Worm (Caenorhabditis elegans) whole organism, early embryonic: Measurements from ENCODE around the gene C43D7.8.
"Not testable (repeated sequence)": the region's sequence is repeated elsewhere in the genome, so short reads cannot be mapped to it uniquely, and the experiment has no call there.

ENCODE experiments used
- F13C5.2 ChIP-seq: sonication (generic microtip); optimal IDR thresholded peaks from 2 replicates; lab custom pipeline; 2017; ENCODE audit warnings: mild to moderate bottlenecking, missing genetic modification characterization, inconsistent platforms, missing compliant biosample characterization
- aly-1 ChIP-seq: sonication (generic microtip); optimal IDR thresholded peaks from 2 replicates; lab custom pipeline; 2016; ENCODE audit warnings: missing genetic modification characterization, missing compliant biosample characterization
- ama-1 ChIP-seq: fragments of 150-350 bp; optimal IDR thresholded peaks from 2 replicates; lab custom pipeline; 2014
- ceh-13 ChIP-seq: fragments of 200-800 bp; sonication (Bioruptor generic); optimal IDR thresholded peaks from 2 replicates; lab custom pipeline; 2018; ENCODE audit warnings: mild to moderate bottlenecking, missing genetic modification characterization, missing compliant biosample characterization
- ceh-36 ChIP-seq: sonication (generic microtip); optimal IDR thresholded peaks from 2 replicates; lab custom pipeline; 2016; ENCODE audit warnings: missing genetic modification characterization, inconsistent platforms, missing compliant biosample characterization
- ets-7 ChIP-seq: sonication (generic microtip); optimal IDR thresholded peaks from 2 replicates; lab custom pipeline; 2016; ENCODE audit warnings: missing genotype, missing genetic modification characterization, missing compliant biosample characterization
- flt-1 ChIP-seq: fragments of 200-800 bp; sonication (Bioruptor generic); IDR thresholded peaks from 2 replicates; pipeline ENCODE4 v1.3.6; 2022; ENCODE audit warnings: missing genetic modification characterization, missing compliant biosample characterization
- hmbx-1 ChIP-seq: sonication (generic microtip); optimal IDR thresholded peaks from 2 replicates; lab custom pipeline; 2016; ENCODE audit warnings: mild to moderate bottlenecking, missing genetic modification characterization, missing compliant biosample characterization
- hnd-1 ChIP-seq: sonication (generic microtip); optimal IDR thresholded peaks from 2 replicates; lab custom pipeline; 2016; ENCODE audit warnings: missing genetic modification characterization, missing compliant biosample characterization
- pes-1 ChIP-seq: fragments of 200-800 bp; sonication (Bioruptor generic); IDR thresholded peaks from 2 replicates; pipeline ENCODE4 v1.3.6; 2022; ENCODE audit warnings: missing genetic modification reagents, missing genetic modification characterization, missing compliant biosample characterization
- scrt-1 ChIP-seq: fragments of 200-800 bp; sonication (Bioruptor generic); IDR thresholded peaks from 2 replicates; pipeline ENCODE4 v1.3.6; 2022; ENCODE audit warnings: missing genetic modification characterization, missing compliant biosample characterization
- sea-1 ChIP-seq: fragments of 200-800 bp; sonication (Bioruptor generic); conservative IDR thresholded peaks from 2 replicates; pipeline ENCODE4 v1.3.6; 2022; ENCODE audit warnings: missing genetic modification characterization, missing compliant biosample characterization
- tbx-11 ChIP-seq: fragments of 200-800 bp; sonication (Bioruptor generic); IDR thresholded peaks from 2 replicates; pipeline ENCODE4 v1.3.6; 2022; ENCODE audit warnings: missing genetic modification characterization, missing compliant biosample characterization
- tbx-37 ChIP-seq: fragments of 200-800 bp; sonication (Bioruptor generic); conservative IDR thresholded peaks from 2 replicates; pipeline ENCODE4 v1.3.6; 2022; ENCODE audit warnings: missing genetic modification reagents, missing genetic modification characterization, missing compliant biosample characterization
- tra-4 ChIP-seq: sonication (generic microtip); optimal IDR thresholded peaks from 2 replicates; lab custom pipeline; 2017; ENCODE audit warnings: missing genetic modification characterization, missing compliant biosample characterization

C43D7.8 gene

ce11 chrV:19278488-19278887 lies 32.8 kb downstream of the C43D7.8 start:
- no peak for TF ChIP-seq F13C5.2 (tag; lab: Kevin White, UChicago)
- no peak for TF ChIP-seq hnd-1 (tag; lab: Kevin White, UChicago)
- TF ChIP-seq aly-1 = no peak
- no peak for TF ChIP-seq ets-7 (tag; lab: Kevin White, UChicago)
- TF ChIP-seq hmbx-1 (tag; lab: Kevin White, UChicago) = no peak

ce11 chrV:19276354-19276753 lies 34.9 kb downstream of the C43D7.8 start:
- TF ChIP-seq ceh-13 (GFP tag; lab: Kevin White, UChicago) = no peak
- no peak for TF ChIP-seq scrt-1 (GFP tag; lab: Robert Waterston, UW)
- TF ChIP-seq aly-1 = no peak
- no peak for TF ChIP-seq pes-1
- no peak for TF ChIP-seq ama-1 (lab: Kevin White, UChicago)
- no peak for TF ChIP-seq hnd-1 (tag; lab: Kevin White, UChicago)
- TF ChIP-seq ceh-36 = no peak
- no peak for TF ChIP-seq hmbx-1 (tag; lab: Kevin White, UChicago)
- TF ChIP-seq tra-4 = no peak
- TF ChIP-seq tbx-11 (GFP tag; lab: Robert Waterston, UW) = no peak
- no peak for TF ChIP-seq F13C5.2 (tag; lab: Kevin White, UChicago)
- no peak for TF ChIP-seq tbx-37 (GFP tag; lab: Robert Waterston, UW)

DNA sequence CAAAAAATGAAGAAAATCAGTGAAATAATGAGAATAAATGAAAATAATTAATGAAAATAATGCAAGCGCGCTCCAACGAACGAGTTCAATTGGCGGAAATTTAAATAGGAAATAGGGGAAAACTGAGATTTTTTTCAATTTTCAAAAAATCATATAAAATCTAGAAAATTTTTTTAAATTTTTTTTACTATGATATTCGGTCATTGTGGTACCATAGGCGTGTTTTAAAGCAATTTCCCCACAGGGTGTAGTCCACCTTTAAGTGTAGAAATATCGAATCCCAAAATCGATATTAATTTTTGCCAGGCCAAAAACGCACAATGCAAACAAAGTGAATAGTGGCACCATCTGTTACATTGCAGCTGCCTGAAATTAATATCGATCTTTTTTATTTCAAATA lies 47.1 kb downstream of the C43D7.8 start, which contains the start of gene F21D9.1:
F21D9.1 (plus strand) TSS at position 301 of the 400 bp plus-strand sequence.
- not testable (repeated sequence) for TF ChIP-seq aly-1; tra-4; flt-1 (GFP tag; lab: Robert Waterston, UW)

DNA sequence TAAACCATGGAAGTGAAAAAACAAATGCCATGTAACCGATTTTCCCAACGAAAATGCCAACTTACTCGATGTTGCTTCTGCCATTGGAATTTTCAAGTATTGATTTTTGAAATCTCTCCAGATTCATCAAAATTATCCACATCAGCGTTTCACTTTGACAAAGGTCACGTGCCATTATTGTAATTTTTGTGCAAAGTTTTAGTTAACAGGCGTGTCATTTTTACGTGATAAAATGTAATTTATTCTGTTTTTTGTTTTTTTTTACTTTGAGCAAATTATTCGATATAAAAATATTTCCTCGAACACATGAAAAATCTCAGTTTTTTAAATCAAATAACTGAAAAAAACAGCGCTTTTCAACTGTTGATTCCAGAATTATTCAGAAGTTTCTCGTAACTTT lies 48.9 kb downstream of the C43D7.8 start, which contains the start of gene F21D9.2:
F21D9.2 (minus strand) TSS at position 101 of the 400 bp plus-strand sequence.
- no peak for TF ChIP-seq ets-7 (tag; lab: Kevin White, UChicago)
- TF ChIP-seq hnd-1 (tag; lab: Kevin White, UChicago) = no peak
- TF ChIP-seq sea-1 = no peak
- no peak for TF ChIP-seq pes-1
- no peak for TF ChIP-seq hmbx-1 (tag; lab: Kevin White, UChicago)
- TF ChIP-seq ceh-36 = no peak
- TF ChIP-seq tra-4 = no peak
- no peak for TF ChIP-seq ceh-13 (GFP tag; lab: Kevin White, UChicago)
- TF ChIP-seq aly-1 = no peak
- TF ChIP-seq flt-1 (GFP tag; lab: Robert Waterston, UW) = no peak

DNA sequence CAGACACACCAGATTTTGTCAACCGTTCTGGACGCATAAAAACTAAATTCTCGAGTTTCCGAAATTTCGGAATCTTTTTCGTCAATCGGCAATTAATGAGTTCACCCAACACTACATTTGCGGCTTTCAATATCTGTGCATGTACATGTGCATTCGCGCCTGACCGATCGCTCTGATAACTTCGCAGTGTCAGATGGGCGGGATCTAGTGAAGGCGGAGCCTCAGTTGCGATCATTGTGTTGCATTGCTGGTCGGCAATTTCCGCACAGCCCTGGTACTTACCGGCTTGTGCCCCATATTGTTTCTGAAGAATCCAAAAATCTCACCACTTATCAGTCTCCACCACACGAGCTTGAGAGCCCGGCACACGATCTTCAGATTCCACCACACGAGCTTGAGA lies 50.6 kb downstream of the C43D7.8 start:
- TF ChIP-seq sea-1 = no peak
- no peak for TF ChIP-seq flt-1 (GFP tag; lab: Robert Waterston, UW)
- no peak for TF ChIP-seq hmbx-1 (tag; lab: Kevin White, UChicago)
- no peak for TF ChIP-seq scrt-1 (GFP tag; lab: Robert Waterston, UW)
- no peak for TF ChIP-seq hnd-1 (tag; lab: Kevin White, UChicago)
- TF ChIP-seq pes-1 = no peak
- TF ChIP-seq F13C5.2 (tag; lab: Kevin White, UChicago) = no peak
